Fruit fly (Drosophila melanogaster): Measurements from ENCODE around the gene CG32022.
A peak's percentile ranks its signal among the peaks of the same experiment; 100 is the strongest.

CG32022 gene

dm6 chr3L:8749676-8750654 lies 28.9 kb upstream of the CG32022 start, which contains the start of gene CG13306 (continued):
- TF ChIP-seq CG2120 (GFP tag; optimal IDR thresholded peaks at IDR 0.05), result no peak
- peak; percentile 54; the same call in 2 of the 3 replicates for TF ChIP-seq Mrtf (GFP tag; IDR thresholded peaks at IDR 0.05)
- 0 out of 3 replicates have a peak, but pooled peaks have one; percentile 33 for TF ChIP-seq ken (GFP tag; IDR thresholded peaks at IDR 0.05)
- 0 out of 4 replicates have a peak, but pooled peaks have one; percentile 43 for TF ChIP-seq chinmo (GFP tag; IDR thresholded peaks at IDR 0.05; ENCODE audit: partially characterized antibody)
- no peak for TF ChIP-seq lmd (GFP tag; IDR thresholded peaks at IDR 0.05)
- 0 out of 3 replicates have a peak, but pooled peaks have one; percentile 19 for TF ChIP-seq CG2199 (GFP tag; IDR thresholded peaks at IDR 0.05)
- no peak for TF ChIP-seq CG8290 (GFP tag; optimal IDR thresholded peaks at IDR 0.05)
- TF ChIP-seq CG8290 (tag; optimal IDR thresholded peaks at IDR 0.05), result peak in 1 of 2 experiments; percentile 6
- TF ChIP-seq CG16813 (GFP tag; IDR thresholded peaks at IDR 0.05; ENCODE audit: partially characterized antibody), result 0 out of 3 replicates have a peak, but pooled peaks have one; percentile 28
- TF ChIP-seq stc (GFP tag; IDR thresholded peaks at IDR 0.05), result peak; percentile 50; the same call in 1 of the 2 replicates
- no peak for TF ChIP-seq CG1233 (GFP tag; optimal IDR thresholded peaks at IDR 0.05)
- TF ChIP-seq otp (GFP tag; IDR thresholded peaks at IDR 0.05), result peak; percentile 56; the same call in 1 of the 3 replicates
- TF ChIP-seq CG15269 (tag; optimal IDR thresholded peaks at IDR 0.05), result peak; percentile 28
- no peak for TF ChIP-seq esg (GFP tag; conservative IDR thresholded peaks at IDR 0.05)
- 0 out of 3 replicates have a peak, but pooled peaks have one; percentile 28 for TF ChIP-seq Aef1 (GFP tag; IDR thresholded peaks at IDR 0.05)
- TF ChIP-seq dmrt99B (tag; optimal IDR thresholded peaks at IDR 0.05), result peak; percentile 42
- TF ChIP-seq CG11247 (GFP tag; IDR thresholded peaks at IDR 0.05), result 0 out of 2 replicates have a peak, but pooled peaks have one; percentile 6
- no peak for TF ChIP-seq CG3163 (GFP tag; optimal IDR thresholded peaks at IDR 0.05)
- TF ChIP-seq so (GFP tag; IDR thresholded peaks at IDR 0.05), result peak; percentile 43; the same call in 1 of the 3 replicates
- TF ChIP-seq run (tag; optimal IDR thresholded peaks at IDR 0.05), result peak; percentile 18
- TF ChIP-seq CG6689 (GFP tag; IDR thresholded peaks at IDR 0.05), result 0 out of 2 replicates have a peak, but pooled peaks have one; percentile 10
- TF ChIP-seq CG7839 (tag; optimal IDR thresholded peaks at IDR 0.05), result peak; percentile 25
- TF ChIP-seq pan (optimal IDR thresholded peaks at IDR 0.05), result no peak
- TF ChIP-seq pan (GFP tag; optimal IDR thresholded peaks at IDR 0.05 in 1 of 2, IDR thresholded peaks at IDR 0.05 in 1 of 2), result peak in 1 of 2 experiments; percentile 57
- TF ChIP-seq CG4730 (GFP tag; IDR thresholded peaks at IDR 0.05), result 0 out of 2 replicates have a peak, but pooled peaks have one; percentile 20
- no peak for TF ChIP-seq disco-r (GFP tag; optimal IDR thresholded peaks at IDR 0.05)
- peak; percentile 1 for TF ChIP-seq CG11504 (tag; optimal IDR thresholded peaks at IDR 0.05)
- 0 out of 4 replicates have a peak, but pooled peaks have one; percentile 15 for TF ChIP-seq Gug (GFP tag; IDR thresholded peaks at IDR 0.05)
- TF ChIP-seq vvl (GFP tag; IDR thresholded peaks at IDR 0.05), result peak; percentile 21; the same call in 1 of the 2 replicates
- TF ChIP-seq CG10543 (GFP tag; optimal IDR thresholded peaks at IDR 0.05), result peak; percentile 47
- no peak for TF ChIP-seq CG3281 (GFP tag; optimal IDR thresholded peaks at IDR 0.05)
- TF ChIP-seq Doc3 (GFP tag; IDR thresholded peaks at IDR 0.05; ENCODE audit: partially characterized antibody), result no peak
- peak; percentile 40; the same call in 1 of the 3 replicates for TF ChIP-seq dysf (GFP tag; IDR thresholded peaks at IDR 0.05)
- TF ChIP-seq Myb (GFP tag; optimal IDR thresholded peaks at IDR 0.05), result no peak
- peak; percentile 61 for TF ChIP-seq slbo (GFP tag; IDR thresholded peaks at IDR 0.05)
- 0 out of 3 replicates have a peak, but pooled peaks have one; percentile 18 for TF ChIP-seq CG11456 (GFP tag; IDR thresholded peaks at IDR 0.05)
- 0 out of 2 replicates have a peak, but pooled peaks have one; percentile 12 for TF ChIP-seq CG3847 (GFP tag; IDR thresholded peaks at IDR 0.05)
- TF ChIP-seq sens (GFP tag), result peak; percentile 50
- TF ChIP-seq CG4328 (GFP tag; optimal IDR thresholded peaks at IDR 0.05), result peak; percentile 24
- no peak for TF ChIP-seq hkb (optimal IDR thresholded peaks at IDR 0.05)
- TF ChIP-seq hkb (GFP tag; IDR thresholded peaks at IDR 0.05), result peak; percentile 39; the same call in 1 of the 2 replicates
- no peak for TF ChIP-seq Dref (GFP tag; IDR thresholded peaks at IDR 0.05)
- peak; percentile 34; the same call in 1 of the 2 replicates for TF ChIP-seq Rx (GFP tag; IDR thresholded peaks at IDR 0.05)
- peak; percentile 42 for TF ChIP-seq CG12769 (tag; optimal IDR thresholded peaks at IDR 0.05)
- peak; percentile 0 for TF ChIP-seq Nf-YC (tag; optimal IDR thresholded peaks at IDR 0.05)
- TF ChIP-seq HLH3B (GFP tag; IDR thresholded peaks at IDR 0.05), result peak; percentile 32; the same call in 1 of the 2 replicates
- peak in 1 of 2 experiments; percentile 15 for TF ChIP-seq Hr51 (GFP tag; optimal IDR thresholded peaks at IDR 0.05)
- TF ChIP-seq CG14441 (GFP tag; IDR thresholded peaks at IDR 0.05), result peak; percentile 48; the same call in 1 of the 2 replicates
